Worm (Caenorhabditis elegans) whole organism, late embryonic: ENCODE data around the gene suca-1.

ENCODE experiments used
- ceh-48 ChIP-seq: sonication (generic microtip); optimal IDR thresholded peaks from 2 replicates; lab custom pipeline; 2016; ENCODE audit warnings: missing genetic modification characterization, inconsistent platforms, missing compliant biosample characterization
- nhr-11 ChIP-seq: fragments of 150-350 bp; optimal IDR thresholded peaks from 2 replicates; lab custom pipeline; 2014; ENCODE audit warnings: missing biosample characterization, missing genetic modification characterization
- pat-9 ChIP-seq: fragments of 200-800 bp; sonication (Bioruptor generic); optimal IDR thresholded peaks from 2 replicates; lab custom pipeline; 2018; ENCODE audit warnings: mild to moderate bottlenecking, missing genetic modification characterization, moderate library complexity, missing compliant biosample characterization
- syd-9 ChIP-seq: sonication (generic microtip); optimal IDR thresholded peaks from 2 replicates; lab custom pipeline; 2016; ENCODE audit warnings: mild to moderate bottlenecking, missing genetic modification characterization, moderate library complexity, missing compliant biosample characterization
- tbx-2 ChIP-seq: sonication (generic microtip); optimal IDR thresholded peaks from 2 replicates; lab custom pipeline; 2016; ENCODE audit warnings: missing genetic modification characterization, missing compliant biosample characterization
- unc-55 ChIP-seq: sonication (generic microtip); optimal IDR thresholded peaks from 2 replicates; lab custom pipeline; 2017; ENCODE audit warnings: missing biosample characterization, missing genetic modification reagents, missing genetic modification characterization

DNA sequence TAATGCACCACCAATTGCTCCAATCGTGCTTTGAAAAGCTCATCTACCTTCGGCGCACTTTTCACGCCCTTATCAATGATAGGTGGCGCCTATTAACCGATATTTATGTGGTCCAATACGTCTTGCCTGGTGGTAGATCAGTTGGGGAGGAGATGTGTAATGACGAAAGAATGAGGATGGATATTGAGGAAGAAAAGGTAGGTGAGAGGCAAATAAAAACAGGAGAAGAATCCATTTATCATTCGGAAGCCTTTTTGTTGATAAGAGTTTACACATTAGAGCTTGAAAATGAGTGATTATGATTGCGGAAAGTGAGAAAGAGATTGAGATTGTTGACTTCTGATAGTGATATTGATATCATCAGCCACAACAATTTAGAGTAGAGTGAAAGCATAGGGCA, 7.5 kb upstream of the suca-1 start:
- TF ChIP-seq nhr-11 (tag; lab: Kevin White, UChicago) = no peak
- TF ChIP-seq unc-55 (GFP tag; lab: Kevin White, UChicago) = no peak
- TF ChIP-seq ceh-48 = no peak
- TF ChIP-seq tbx-2 = no peak
- TF ChIP-seq syd-9 (tag; lab: Kevin White, UChicago) = no peak
- no peak for TF ChIP-seq pat-9 (tag; lab: Kevin White, UChicago)
